Fruit fly (Drosophila melanogaster) whole organism, wandering third instar larva: ENCODE measurements around the gene mura.

Source experiments
- Abd-B ChIP-seq: fragments of >200 bp; optimal IDR thresholded peaks from 2 replicates; lab custom pipeline; 2017; ENCODE audit warnings: missing biosample characterization, missing genetic modification characterization
- CG32264 ChIP-seq: fragments of 200-800 bp; sonication (Bioruptor generic); optimal IDR thresholded peaks from 2 replicates; lab custom pipeline; 2016; ENCODE audit warnings: missing biosample characterization, missing genetic modification characterization
- CG9705 ChIP-seq: fragments of 200-800 bp; sonication (Bioruptor generic); optimal IDR thresholded peaks from 2 replicates; lab custom pipeline; 2018; ENCODE audit warnings: missing biosample characterization, mild to moderate bottlenecking, missing genetic modification characterization
- CrebA ChIP-seq: fragments of 200-800 bp; sonication (Bioruptor generic); optimal IDR thresholded peaks from 2 replicates; lab custom pipeline; 2016; ENCODE audit warnings: missing biosample characterization, mild to moderate bottlenecking, missing genetic modification characterization, borderline replicate concordance
- Dfd ChIP-seq: fragments of >200 bp; optimal IDR thresholded peaks from 2 replicates; lab custom pipeline; 2017; ENCODE audit warnings: missing biosample characterization, missing genetic modification characterization
- GATAd ChIP-seq: sonication (Bioruptor generic); optimal IDR thresholded peaks from 2 replicates; lab custom pipeline; 2016; ENCODE audit warnings: missing biosample characterization, missing genetic modification characterization
- Hnf4 ChIP-seq: fragments of 200-800 bp; sonication (Bioruptor generic); optimal IDR thresholded peaks from 2 replicates; lab custom pipeline; 2016; ENCODE audit warnings: missing biosample characterization, mild to moderate bottlenecking, missing genetic modification characterization
- Hr78 ChIP-seq: fragments of >200 bp; optimal IDR thresholded peaks from 2 replicates; lab custom pipeline; 2017; ENCODE audit warnings: missing biosample characterization, missing genetic modification characterization
- Hr83 ChIP-seq: fragments of 200-300 bp; sonication (Bioruptor generic); optimal IDR thresholded peaks from 2 replicates; lab custom pipeline; 2016; ENCODE audit warnings: missing biosample characterization, mild to moderate bottlenecking, missing genetic modification characterization, moderate library complexity; ENCODE audit not compliant: poor library complexity, severe bottlenecking
- N ChIP-seq: fragments of >200 bp; optimal IDR thresholded peaks from 2 replicates; lab custom pipeline; 2018; ENCODE audit warnings: missing biosample characterization, missing external identifiers, missing genetic modification characterization
- Rel ChIP-seq, 2 experiments: fragments of 200-800 bp; sonication (Bioruptor generic) in 1 of 2; optimal IDR thresholded peaks; 2 replicates in 1 of 2; 3 replicates in 1 of 2; lab custom pipeline; 2016 to 2019; ENCODE audit warnings: mild to moderate bottlenecking in 2 of 2, missing biosample characterization in 2 of 2, missing genetic modification characterization in 2 of 2, moderate library complexity in 1 of 2
- Sp1 ChIP-seq: fragments of 200-800 bp; sonication (Bioruptor generic); optimal IDR thresholded peaks from 3 replicates; lab custom pipeline; 2019; ENCODE audit warnings: missing biosample characterization, mild to moderate bottlenecking, missing genetic modification characterization, moderate library complexity
- Vsx2 ChIP-seq: fragments of 200-300, 225-300 bp; sonication (Bioruptor generic); optimal IDR thresholded peaks from 2 replicates; lab custom pipeline; 2018; ENCODE audit warnings: missing biosample characterization, missing genetic modification characterization; ENCODE audit not compliant: partially characterized antibody
- br ChIP-seq: fragments of 200-800 bp; sonication (Bioruptor generic); optimal IDR thresholded peaks from 2 replicates; lab custom pipeline; 2016; ENCODE audit warnings: missing biosample characterization, missing genetic modification characterization
- brk ChIP-seq: fragments of 200-800 bp; sonication (Bioruptor generic); optimal IDR thresholded peaks from 2 replicates; lab custom pipeline; 2016; ENCODE audit warnings: missing biosample characterization, mild to moderate bottlenecking, missing genetic modification characterization
- dl ChIP-seq, 2 experiments: fragments of 175-275, 200-275 bp in 1 of 2; fragments of 200-275 bp in 1 of 2; sonication (Bioruptor generic); optimal IDR thresholded peaks; lab custom pipeline; 2018; ENCODE audit warnings: mild to moderate bottlenecking in 2 of 2, missing biosample characterization in 2 of 2, missing genetic modification characterization in 2 of 2, moderate library complexity in 2 of 2; ENCODE audit not compliant: partially characterized antibody in 2 of 2, insufficient read depth in 1 of 2
- dmrt93B ChIP-seq: fragments of 200-800 bp; sonication (Bioruptor generic); optimal IDR thresholded peaks from 2 replicates; lab custom pipeline; 2018; ENCODE audit warnings: missing biosample characterization, mild to moderate bottlenecking, missing genetic modification characterization
- dsf ChIP-seq: sonication (Bioruptor generic); optimal IDR thresholded peaks from 2 replicates; lab custom pipeline; 2016; ENCODE audit warnings: missing biosample characterization, missing genetic modification characterization, borderline replicate concordance
- ey ChIP-seq: fragments of 200-800 bp; sonication (Bioruptor generic); optimal IDR thresholded peaks from 2 replicates; lab custom pipeline; 2016; ENCODE audit warnings: missing biosample characterization, missing genetic modification characterization
- foxo ChIP-seq, 2 experiments: fragments of 200-800 bp; sonication (Bioruptor generic); optimal IDR thresholded peaks; 2 replicates in 1 of 2; 3 replicates in 1 of 2; lab custom pipeline; 2016 to 2017; ENCODE audit warnings: missing biosample characterization in 2 of 2, missing genetic modification characterization in 2 of 2
- fru ChIP-seq: fragments of 200-800 bp; sonication (Bioruptor generic); optimal IDR thresholded peaks from 3 replicates; lab custom pipeline; 2016; ENCODE audit warnings: missing biosample characterization, mild to moderate bottlenecking, missing genetic modification characterization
- jim ChIP-seq: fragments of 175-275, 200-325 bp; sonication (Bioruptor generic); optimal IDR thresholded peaks from 2 replicates; lab custom pipeline; 2016; ENCODE audit warnings: missing biosample characterization, mild to moderate bottlenecking, missing genetic modification characterization
- psq ChIP-seq: fragments of 200-800 bp; sonication (Bioruptor generic); optimal IDR thresholded peaks from 3 replicates; lab custom pipeline; 2017; ENCODE audit warnings: missing biosample characterization, mild to moderate bottlenecking, missing genetic modification characterization, moderate library complexity
- sage ChIP-seq: fragments of 200-800 bp; sonication (Bioruptor generic); optimal IDR thresholded peaks from 2 replicates; lab custom pipeline; 2016; ENCODE audit warnings: missing biosample characterization, mild to moderate bottlenecking, missing genetic modification characterization
- usp ChIP-seq: fragments of >200 bp; optimal IDR thresholded peaks from 2 replicates; lab custom pipeline; 2017; ENCODE audit warnings: missing biosample characterization, missing genetic modification characterization
- woc ChIP-seq: sonication (Bioruptor generic); optimal IDR thresholded peaks from 2 replicates; lab custom pipeline; 2016; ENCODE audit warnings: missing biosample characterization, mild to moderate bottlenecking, missing genetic modification characterization

Gene mura

DNA sequence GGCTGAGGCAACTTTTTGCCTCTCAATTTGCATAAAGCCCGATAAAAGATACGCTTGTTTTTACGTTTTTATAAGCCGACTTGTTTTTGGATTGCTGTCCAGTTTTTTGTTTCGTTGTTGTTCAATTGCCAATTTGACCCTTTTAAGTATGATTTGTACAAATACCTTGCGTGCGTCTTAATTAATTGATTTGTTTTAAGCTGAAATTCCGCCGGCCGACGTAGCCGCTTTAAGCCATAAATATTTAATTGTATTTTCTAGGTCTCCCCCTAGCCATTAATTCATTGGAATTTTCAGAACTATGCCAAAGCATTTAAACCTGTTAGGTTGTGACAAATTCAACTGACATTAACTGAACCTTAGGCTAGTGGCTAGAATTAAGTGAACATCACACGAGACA is 45.0 kb upstream of the mura start:
- TF ChIP-seq Abd-B (no peak), Hr83 (GFP tag; lab: Kevin White, UChicago) (no peak), br (GFP tag; lab: Kevin White, UChicago) (no peak), foxo (GFP tag; optimal IDR thresholded peaks at IDR 0.05; lab: Kevin White, UChicago) (no peak), usp (GFP tag; lab: Kevin White, UChicago) (no peak), N (GFP tag; lab: Kevin White, UChicago) (no peak), CG9705 (GFP tag; lab: Kevin White, UChicago) (no peak), CrebA (GFP tag; lab: Kevin White, UChicago) (no peak), dsf (GFP tag; lab: Kevin White, UChicago) (no peak), Dfd (GFP tag; lab: Kevin White, UChicago) (no peak), brk (no peak), Sp1 (GFP tag; lab: Kevin White, UChicago) (no peak), GATAd (GFP tag; lab: Kevin White, UChicago) (no peak), jim (GFP tag; lab: Kevin White, UChicago) (no peak), Hnf4 (no peak)
- TF ChIP-seq, all 38 proteins: peak for 0

DNA sequence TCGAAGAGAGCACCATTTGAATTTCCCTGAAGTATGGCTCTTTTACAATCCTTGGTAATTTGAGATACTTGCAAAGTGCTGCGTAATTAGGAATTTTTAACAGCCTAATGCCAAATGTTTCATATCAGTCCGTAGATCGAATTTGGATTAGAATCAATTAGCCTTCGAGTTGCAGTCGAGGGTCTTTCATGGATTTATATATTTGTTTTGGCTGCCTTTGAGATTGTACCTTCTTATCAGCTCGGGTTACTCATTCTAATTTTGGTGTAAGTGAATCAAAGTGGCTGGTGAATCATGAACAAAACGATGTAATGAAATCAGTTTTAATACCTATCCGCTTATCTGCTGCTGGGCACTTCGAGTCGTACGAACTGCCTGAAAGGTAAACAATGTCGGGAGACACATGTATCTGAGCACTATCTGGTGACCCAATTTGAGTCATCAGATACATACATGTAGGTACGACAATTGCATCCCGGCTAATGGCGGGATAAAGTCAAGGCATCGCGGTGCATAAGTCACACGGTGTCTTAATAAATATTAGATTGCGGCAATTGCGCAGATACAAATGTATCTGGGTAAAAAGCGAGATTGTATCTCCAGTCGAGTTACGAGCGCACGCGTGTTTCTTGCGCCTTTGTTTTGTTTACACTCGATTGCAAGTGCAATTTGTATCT is 44.2 kb upstream of the mura start:
- TF ChIP-seq CG9705 (GFP tag; lab: Kevin White, UChicago), result no peak

DNA sequence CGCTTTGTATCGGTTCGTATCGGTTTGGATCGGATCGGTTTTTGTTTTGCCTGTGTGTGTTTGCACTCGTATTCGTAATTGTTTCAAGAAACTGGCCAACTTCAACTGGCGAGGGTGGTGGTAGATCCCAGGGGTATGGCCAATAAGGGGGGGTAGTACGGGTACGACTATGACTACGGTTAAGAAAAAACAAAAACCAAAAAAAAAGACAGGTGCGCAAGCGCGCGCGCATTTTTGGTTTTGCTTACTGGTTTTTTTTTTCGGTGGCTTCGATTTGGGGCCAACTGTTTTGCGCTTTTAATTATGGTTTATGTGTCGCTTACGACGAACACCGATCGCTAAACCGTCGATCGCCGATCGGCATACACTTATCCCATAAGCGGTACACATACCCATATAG is 43.2 kb upstream of the mura start:
- TF ChIP-seq Hnf4 (no peak), sage (no peak), ey (GFP tag; lab: Kevin White, UChicago) (no peak), dmrt93B (GFP tag; lab: Kevin White, UChicago) (no peak), Hr83 (GFP tag; lab: Kevin White, UChicago) (no peak)

DNA sequence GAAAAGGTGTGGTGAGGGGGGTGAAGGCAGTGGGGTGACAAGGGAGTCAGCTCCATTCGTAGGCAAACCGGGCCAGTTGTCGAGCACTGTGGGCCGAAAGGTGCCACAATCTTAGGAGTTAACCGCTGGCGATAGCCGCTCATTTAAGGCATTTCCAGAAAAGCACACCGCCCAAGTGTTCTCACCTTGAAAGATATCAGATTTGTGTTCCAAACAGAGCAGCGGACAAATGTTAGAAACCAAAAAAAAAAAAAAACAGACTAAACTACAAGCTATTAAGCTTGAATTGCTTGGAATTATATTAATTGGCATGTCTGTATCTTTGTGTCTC is 42.6 kb upstream of the mura start:
- TF ChIP-seq Rel (GFP tag; optimal IDR thresholded peaks at IDR 0.05; lab: Kevin White, UChicago) (no peak), Rel (tag; optimal IDR thresholded peaks at IDR 0.05; lab: Kevin White, UChicago) (no peak), dmrt93B (GFP tag; lab: Kevin White, UChicago) (no peak), Hr83 (GFP tag; lab: Kevin White, UChicago) (no peak), psq (GFP tag; lab: Kevin White, UChicago) (no peak), CG9705 (GFP tag; lab: Kevin White, UChicago) (no peak), Hnf4 (no peak), br (GFP tag; lab: Kevin White, UChicago) (no peak), dsf (GFP tag; lab: Kevin White, UChicago) (no peak), dl (GFP tag; optimal IDR thresholded peaks at IDR 0.05; lab: Kevin White, UChicago; ENCODE audit: insufficient read depth in 1 of 2, partially characterized antibody in 2 of 2) (no peak), ey (GFP tag; lab: Kevin White, UChicago) (no peak), usp (GFP tag; lab: Kevin White, UChicago) (no peak), CG32264 (no peak), Vsx2 (GFP tag; lab: Kevin White, UChicago) (no peak), Hr78 (GFP tag; lab: Kevin White, UChicago) (no peak), woc (GFP tag; lab: Kevin White, UChicago) (no peak)

DNA sequence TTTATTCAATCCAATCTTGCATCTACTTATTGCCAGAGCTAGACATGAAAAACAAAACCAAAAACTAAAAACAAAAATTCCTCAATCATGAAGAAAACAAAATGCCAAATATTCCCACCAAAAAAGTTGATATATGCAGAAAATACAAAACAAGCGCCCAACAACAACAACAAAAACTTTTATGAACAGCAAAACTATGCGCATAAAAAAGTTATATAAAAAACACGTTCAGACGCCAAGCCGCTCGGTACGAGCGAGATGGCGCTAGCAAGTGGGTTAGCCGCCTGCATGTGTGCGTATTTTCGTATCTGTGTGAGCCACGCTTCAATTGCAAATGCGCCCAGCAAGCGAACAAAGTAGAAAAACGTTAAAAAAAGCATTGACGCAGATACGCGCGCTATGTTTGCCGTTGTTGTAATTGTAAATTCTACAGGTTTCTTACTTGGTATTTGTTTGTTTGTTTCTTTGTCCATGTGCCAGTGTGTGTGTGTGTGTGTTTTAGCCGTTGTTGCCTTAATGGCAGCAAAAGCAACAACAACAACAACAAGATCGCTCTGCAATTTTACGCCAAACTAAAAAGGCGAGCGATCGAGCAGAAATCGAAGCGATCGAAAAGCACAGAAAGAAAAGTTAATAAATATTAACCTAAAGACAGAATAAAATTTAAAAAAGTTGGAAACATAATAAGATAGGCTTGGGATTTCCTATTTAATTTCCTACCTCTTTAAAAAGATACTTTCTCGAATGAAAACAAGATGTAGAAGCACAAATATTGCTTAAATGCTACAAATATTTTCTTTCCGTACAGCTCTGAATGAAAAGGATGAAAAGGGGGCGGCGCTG is 42.0 kb upstream of the mura start:
- TF ChIP-seq foxo (GFP tag; optimal IDR thresholded peaks at IDR 0.05; lab: Kevin White, UChicago), result peak in 1 of 2 experiments; percentile 28
- TF ChIP-seq CrebA (GFP tag; lab: Kevin White, UChicago), result no peak
- TF ChIP-seq dl (GFP tag; optimal IDR thresholded peaks at IDR 0.05; lab: Kevin White, UChicago; ENCODE audit: insufficient read depth in 1 of 2, partially characterized antibody in 2 of 2), result no peak
- peak; percentile 12 for TF ChIP-seq fru (GFP tag; lab: Kevin White, UChicago)
- TF ChIP-seq psq (GFP tag; lab: Kevin White, UChicago), result no peak
